Worm (Caenorhabditis elegans) whole organism, L3 larva: ENCODE results near the gene abhd-14.

Experiments
- ceh-9 ChIP-seq: sonication (generic microtip); optimal IDR thresholded peaks from 2 replicates; lab custom pipeline; 2018; ENCODE audit warnings: missing biosample characterization, missing genetic modification characterization
- mdl-1 ChIP-seq: fragments of 150-350 bp; optimal IDR thresholded peaks from 2 replicates; lab custom pipeline; 2014; ENCODE audit warnings: missing biosample characterization, missing genetic modification characterization
- nhr-76 ChIP-seq: fragments of 150-350 bp; sonication (generic microtip); optimal IDR thresholded peaks from 5 replicates; lab custom pipeline; 2014; ENCODE audit warnings: missing biosample characterization, missing genetic modification characterization
- skn-1 ChIP-seq: fragments of 150-350 bp; optimal IDR thresholded peaks from 2 replicates; lab custom pipeline; 2014; ENCODE audit warnings: missing biosample characterization, missing genetic modification characterization

- TF ChIP-seq ceh-9 (no peak), mdl-1 (tag; lab: Kevin White, UChicago) (no peak), skn-1 (tag; lab: Kevin White, UChicago) (no peak), nhr-76 (tag; lab: Kevin White, UChicago) (no peak)
Observed at ce11 chrIV:1074069-1074468, 44.2 kb upstream of the abhd-14 start.
